Fruit fly (Drosophila melanogaster): ENCODE data around the gene CG31689.

CG31689 gene

DNA sequence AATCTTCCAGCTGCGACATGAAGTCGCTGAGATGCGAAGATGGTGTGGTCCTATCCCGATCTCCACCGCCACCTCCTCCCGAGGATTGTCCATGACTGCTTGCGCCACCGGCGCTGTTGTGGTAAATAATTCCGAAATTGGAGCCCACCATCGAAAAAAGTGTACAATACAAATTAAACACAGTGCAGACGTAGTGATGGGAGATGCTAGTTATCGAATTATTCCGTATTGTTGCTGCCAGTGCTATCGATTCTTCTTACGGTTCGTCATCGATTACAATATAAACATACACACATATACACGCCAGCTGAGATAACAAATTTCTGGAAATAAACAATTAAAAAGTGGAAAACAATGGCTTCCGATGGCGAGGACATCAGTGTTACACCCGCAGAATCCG is 42.2 kb downstream of the CG31689 start, which contains the start of the genes Taf10b and Taf10 (continued):
- TF ChIP-seq chinmo (GFP tag; IDR thresholded peaks at IDR 0.05; ENCODE audit: partially characterized antibody) (peak; percentile 88; the same call in 3 of the 4 replicates), ro (GFP tag; IDR thresholded peaks at IDR 0.05) (no peak), Optix (GFP tag; IDR thresholded peaks at IDR 0.05) (no peak), YL-1 (GFP tag; optimal IDR thresholded peaks at IDR 0.05) (peak; percentile 73), Dad (GFP tag; optimal IDR thresholded peaks at IDR 0.05) (no peak), CG10543 (GFP tag; optimal IDR thresholded peaks at IDR 0.05) (peak; percentile 4), wek (GFP tag; optimal IDR thresholded peaks at IDR 0.05) (peak; percentile 7), D19A (tag; optimal IDR thresholded peaks at IDR 0.05) (peak; percentile 47), schlank (tag; optimal IDR thresholded peaks at IDR 0.05) (no peak), trem (tag; optimal IDR thresholded peaks at IDR 0.05) (peak; percentile 69), CG9437 (GFP tag; optimal IDR thresholded peaks at IDR 0.05) (peak; percentile 71), hb (GFP tag; IDR thresholded peaks at IDR 0.05; ENCODE audit: partially characterized antibody) (peak; percentile 79; the same call in 2 of the 3 replicates), CG12659 (GFP tag; optimal IDR thresholded peaks at IDR 0.05) (peak; percentile 66), hbn (GFP tag; IDR thresholded peaks at IDR 0.05; ENCODE audit: partially characterized antibody) (peak; percentile 84), CG12236 (GFP tag; optimal IDR thresholded peaks at IDR 0.05) (no peak), CG2712 (tag; optimal IDR thresholded peaks at IDR 0.05) (peak; percentile 21), CG32532 (GFP tag; IDR thresholded peaks at IDR 0.05) (0 out of 2 replicates have a peak, but pooled peaks have one; percentile 12), CG11560 (tag; IDR thresholded peaks at IDR 0.05) (peak; percentile 57; the same call in 2 of the 3 replicates), B-H2 (GFP tag; optimal IDR thresholded peaks at IDR 0.05) (peak; percentile 19), HLH3B (GFP tag; IDR thresholded peaks at IDR 0.05) (0 out of 2 replicates have a peak, but pooled peaks have one; percentile 24), unc-4 (GFP tag; IDR thresholded peaks at IDR 0.05; ENCODE audit: partially characterized antibody) (peak; percentile 87), caup (GFP tag; optimal IDR thresholded peaks at IDR 0.05; ENCODE audit: severe bottlenecking) (no peak), Jarid2 (GFP tag; optimal IDR thresholded peaks at IDR 0.05) (no peak), Med (GFP tag) (peak; percentile 75), nmo (GFP tag; optimal IDR thresholded peaks at IDR 0.05) (peak; percentile 25), CG17568 (GFP tag; optimal IDR thresholded peaks at IDR 0.05) (no peak), Rfx (GFP tag; IDR thresholded peaks at IDR 0.05) (peak; percentile 27; the same call in 1 of the 2 replicates), HLH4C (GFP tag; IDR thresholded peaks at IDR 0.05; ENCODE audit: partially characterized antibody) (peak; percentile 93), CG5245 (GFP tag; optimal IDR thresholded peaks at IDR 0.05) (no peak), CG17385 (GFP tag; optimal IDR thresholded peaks at IDR 0.05) (peak; percentile 4), CG2129 (GFP tag; IDR thresholded peaks at IDR 0.05; ENCODE audit: partially characterized antibody) (peak; percentile 50), vvl (GFP tag; IDR thresholded peaks at IDR 0.05) (peak; percentile 57), zen2 (GFP tag; IDR thresholded peaks at IDR 0.05; ENCODE audit: partially characterized antibody) (peak; percentile 88), E2f2 (GFP tag; IDR thresholded peaks at IDR 0.05) (peak; percentile 64), CG34224 (GFP tag; IDR thresholded peaks at IDR 0.05; ENCODE audit: partially characterized antibody) (peak; percentile 95), CHES-1-like (GFP tag; optimal IDR thresholded peaks at IDR 0.05) (peak; percentile 36), row (GFP tag; IDR thresholded peaks at IDR 0.05) (peak; percentile 51; the same call in 2 of the 3 replicates), sd (tag; optimal IDR thresholded peaks at IDR 0.05) (peak; percentile 48), Oli (tag; optimal IDR thresholded peaks at IDR 0.05) (no peak), her (GFP tag; optimal IDR thresholded peaks at IDR 0.05) (no peak), Dref (GFP tag; IDR thresholded peaks at IDR 0.05) (peak; percentile 97), CG8924 (tag; optimal IDR thresholded peaks at IDR 0.05) (peak; percentile 59), MBD-R2 (GFP tag; IDR thresholded peaks at IDR 0.05) (peak; percentile 91), CG34376 (GFP tag; optimal IDR thresholded peaks at IDR 0.05) (peak; percentile 76), sr (GFP tag; IDR thresholded peaks at IDR 0.05) (no peak), sens (GFP tag) (peak; percentile 40), CG12391 (tag; optimal IDR thresholded peaks at IDR 0.05) (peak; percentile 13), CG13287 (GFP tag; IDR thresholded peaks at IDR 0.05; ENCODE audit: partially characterized antibody) (peak; percentile 91), CG32767 (GFP tag; IDR thresholded peaks at IDR 0.05) (0 out of 2 replicates have a peak, but pooled peaks have one; percentile 48)

Measured in whole organism, embryonic.